Worm (Caenorhabditis elegans) whole organism, L2 larva: ENCODE data around the gene Y42A5A.5.

Experiments
- F13H6.1 ChIP-seq: sonication (generic microtip); optimal IDR thresholded peaks from 2 replicates; lab custom pipeline; 2016; ENCODE audit warnings: missing genetic modification characterization, missing compliant biosample characterization
- R02D3.7 ChIP-seq: fragments of 150-350 bp; optimal IDR thresholded peaks from 2 replicates; lab custom pipeline; 2014; ENCODE audit warnings: missing biosample characterization, missing genetic modification characterization
- ZK546.5 ChIP-seq: sonication (generic microtip); optimal IDR thresholded peaks from 2 replicates; lab custom pipeline; 2017; ENCODE audit warnings: missing biosample characterization, missing genetic modification characterization
- alr-1 ChIP-seq: fragments of 150-350 bp; optimal IDR thresholded peaks from 2 replicates; lab custom pipeline; 2014; ENCODE audit warnings: missing biosample characterization, missing genetic modification characterization
- aly-2 ChIP-seq: fragments of 150-350 bp; optimal IDR thresholded peaks from 2 replicates; lab custom pipeline; 2014; ENCODE audit warnings: missing biosample characterization, missing genetic modification characterization
- ama-1 ChIP-seq: fragments of 150-350 bp; optimal IDR thresholded peaks from 2 replicates; lab custom pipeline; 2018; ENCODE audit warnings: inconsistent platforms
- blmp-1 ChIP-seq: sonication (generic microtip); optimal IDR thresholded peaks from 2 replicates; lab custom pipeline; 2017; ENCODE audit warnings: missing genetic modification characterization, mild to moderate bottlenecking, missing compliant biosample characterization, antibody characterized with exemption, moderate library complexity; ENCODE audit not compliant: insufficient read depth
- ceh-16 ChIP-seq: fragments of 150-350 bp; optimal IDR thresholded peaks from 2 replicates; lab custom pipeline; 2014; ENCODE audit warnings: missing biosample characterization, missing genetic modification characterization
- ceh-82 ChIP-seq: fragments of 150-350 bp; optimal IDR thresholded peaks from 2 replicates; lab custom pipeline; 2014; ENCODE audit warnings: missing biosample characterization, missing genetic modification characterization
- crh-2 ChIP-seq: sonication (generic microtip); optimal IDR thresholded peaks from 2 replicates; lab custom pipeline; 2017; ENCODE audit warnings: missing biosample characterization, missing genetic modification characterization
- dmd-4 ChIP-seq: sonication (generic microtip); optimal IDR thresholded peaks from 2 replicates; lab custom pipeline; 2017; ENCODE audit warnings: missing biosample characterization, missing genetic modification characterization
- elt-1 ChIP-seq: fragments of 150-350 bp; optimal IDR thresholded peaks from 2 replicates; lab custom pipeline; 2014; ENCODE audit warnings: missing biosample characterization, missing genetic modification characterization
- fos-1 ChIP-seq: fragments of 150-350 bp; optimal IDR thresholded peaks from 2 replicates; lab custom pipeline; 2014; ENCODE audit warnings: missing biosample characterization, missing genetic modification characterization
- lin-11 ChIP-seq: fragments of 150-350 bp; sonication (generic microtip); optimal IDR thresholded peaks from 2 replicates; lab custom pipeline; 2014; ENCODE audit warnings: missing biosample characterization, missing genetic modification characterization, inconsistent platforms, mixed read lengths
- lin-13 ChIP-seq: fragments of 150-350 bp; optimal IDR thresholded peaks from 2 replicates; lab custom pipeline; 2014; ENCODE audit warnings: missing biosample characterization, missing genetic modification reagents, missing genetic modification characterization
- lsy-2 ChIP-seq, 2 experiments: fragments of 150-350 bp in 1 of 2; sonication (generic microtip) in 1 of 2; optimal IDR thresholded peaks; 2 replicates each; lab custom pipeline; 2014 to 2017; ENCODE audit warnings: missing biosample characterization in 2 of 2, missing genetic modification characterization in 2 of 2
- mab-5 ChIP-seq: fragments of 150-350 bp; optimal IDR thresholded peaks from 2 replicates; lab custom pipeline; 2014; ENCODE audit warnings: missing biosample characterization, missing genetic modification characterization
- mbf-1 ChIP-seq: sonication (generic microtip); optimal IDR thresholded peaks from 2 replicates; lab custom pipeline; 2017; ENCODE audit warnings: missing biosample characterization, missing genetic modification characterization
- nhr-11 ChIP-seq: fragments of 150-350 bp; optimal IDR thresholded peaks from 2 replicates; lab custom pipeline; 2014; ENCODE audit warnings: missing biosample characterization, missing genetic modification characterization
- nhr-12 ChIP-seq: fragments of 150-350 bp; optimal IDR thresholded peaks from 2 replicates; lab custom pipeline; 2014; ENCODE audit warnings: missing biosample characterization, missing genetic modification characterization
- nhr-129 ChIP-seq: fragments of 150-350 bp; optimal IDR thresholded peaks from 2 replicates; lab custom pipeline; 2014; ENCODE audit warnings: missing biosample characterization, missing genetic modification characterization
- nhr-21 ChIP-seq: fragments of 150-350 bp; optimal IDR thresholded peaks from 2 replicates; lab custom pipeline; 2014; ENCODE audit warnings: missing biosample characterization, missing genetic modification characterization
- nhr-23 ChIP-seq: fragments of 150-350 bp; optimal IDR thresholded peaks from 2 replicates; lab custom pipeline; 2014; ENCODE audit warnings: missing biosample characterization, missing genetic modification reagents, missing genetic modification characterization
- nhr-237 ChIP-seq: fragments of 150-350 bp; optimal IDR thresholded peaks from 2 replicates; lab custom pipeline; 2014; ENCODE audit warnings: missing biosample characterization, missing genetic modification characterization
- nhr-25 ChIP-seq: fragments of 150-350 bp; sonication (generic microtip); optimal IDR thresholded peaks from 3 replicates; lab custom pipeline; 2014; ENCODE audit warnings: missing biosample characterization, missing genetic modification characterization
- nhr-6 ChIP-seq: fragments of 150-350 bp; optimal IDR thresholded peaks from 2 replicates; lab custom pipeline; 2014; ENCODE audit warnings: missing biosample characterization, missing genetic modification characterization
- nhr-77 ChIP-seq: fragments of 150-350 bp; optimal IDR thresholded peaks from 2 replicates; lab custom pipeline; 2014; ENCODE audit warnings: missing biosample characterization, missing genetic modification characterization
- peb-1 ChIP-seq: fragments of 150-350 bp; optimal IDR thresholded peaks from 2 replicates; lab custom pipeline; 2014; ENCODE audit warnings: missing biosample characterization, missing genetic modification characterization
- skn-1 ChIP-seq: sonication (generic microtip); optimal IDR thresholded peaks from 2 replicates; lab custom pipeline; 2017; ENCODE audit warnings: missing biosample characterization, missing genetic modification characterization
- sma-3 ChIP-seq: sonication (generic microtip); optimal IDR thresholded peaks from 2 replicates; lab custom pipeline; 2016; ENCODE audit warnings: missing genetic modification reagents, missing genetic modification characterization, missing compliant biosample characterization
- sma-9 ChIP-seq, 2 experiments: fragments of 150-350 bp in 1 of 2; sonication (generic microtip) in 1 of 2; optimal IDR thresholded peaks; 2 replicates each; lab custom pipeline; 2014 to 2016; ENCODE audit warnings: missing genetic modification characterization in 2 of 2, mild to moderate bottlenecking in 1 of 2, missing biosample characterization in 1 of 2, missing compliant biosample characterization in 1 of 2, missing genetic modification reagents in 1 of 2, moderate library complexity in 1 of 2
- snpc-4 ChIP-seq: fragments of 150-350 bp; optimal IDR thresholded peaks from 2 replicates; lab custom pipeline; 2014; ENCODE audit warnings: missing biosample characterization, missing genetic modification characterization
- unc-39 ChIP-seq: fragments of 150-350 bp; optimal IDR thresholded peaks from 2 replicates; lab custom pipeline; 2014; ENCODE audit warnings: missing biosample characterization, missing genetic modification characterization
- unc-55 ChIP-seq: fragments of 150-350 bp; sonication (generic microtip); optimal IDR thresholded peaks from 3 replicates; lab custom pipeline; 2014; ENCODE audit warnings: missing biosample characterization, missing genetic modification reagents, missing genetic modification characterization
- unc-62 ChIP-seq: fragments of 150-350 bp; optimal IDR thresholded peaks from 2 replicates; lab custom pipeline; 2014; ENCODE audit warnings: missing biosample characterization, missing genetic modification reagents, missing genetic modification characterization
- zag-1 ChIP-seq: fragments of 150-350 bp; optimal IDR thresholded peaks from 2 replicates; lab custom pipeline; 2014; ENCODE audit warnings: missing biosample characterization, missing genetic modification characterization
- ztf-1 ChIP-seq: fragments of 200-800 bp; sonication (Bioruptor generic); conservative IDR thresholded peaks from 2 replicates; pipeline ENCODE4 v1.3.6; 2022; ENCODE audit warnings: missing genetic modification characterization, missing compliant biosample characterization
- ztf-11 ChIP-seq: sonication (generic microtip); optimal IDR thresholded peaks from 2 replicates; lab custom pipeline; 2017; ENCODE audit warnings: missing biosample characterization, missing genetic modification characterization
- ztf-4 ChIP-seq: fragments of 150-350 bp; optimal IDR thresholded peaks from 2 replicates; lab custom pipeline; 2014; ENCODE audit warnings: missing biosample characterization, missing genetic modification characterization

Gene Y42A5A.5

ce11 chrV:11148971-11149370, 39.4 kb upstream of the Y42A5A.5 start:
- no peak for TF ChIP-seq dmd-4 (tag; lab: Kevin White, UChicago)
- peak; percentile 4 for TF ChIP-seq nhr-25 (tag; lab: Kevin White, UChicago)
- no peak for TF ChIP-seq nhr-11
- TF ChIP-seq sma-3: no peak
- no peak for TF ChIP-seq nhr-77 (tag; lab: Kevin White, UChicago)
- TF ChIP-seq unc-55 (GFP tag; lab: Kevin White, UChicago): no peak
- TF ChIP-seq ama-1 (lab: Kevin White, UChicago): no peak

ce11 chrV:11147780-11148144, 38.2 kb upstream of the Y42A5A.5 start:
- peak; percentile 62 for TF ChIP-seq sma-3
- TF ChIP-seq nhr-25 (tag; lab: Kevin White, UChicago): peak; percentile 74
- no peak for TF ChIP-seq ztf-11 (tag; lab: Kevin White, UChicago)
- TF ChIP-seq nhr-21 (tag; lab: Kevin White, UChicago): peak; percentile 84
- peak; percentile 14 for TF ChIP-seq lin-13 (GFP tag; lab: Kevin White, UChicago)
- no peak for TF ChIP-seq nhr-6 (tag; lab: Kevin White, UChicago)
- no peak for TF ChIP-seq ztf-1 (GFP tag; lab: Robert Waterston, UW)
- no peak for TF ChIP-seq nhr-77 (tag; lab: Kevin White, UChicago)
- TF ChIP-seq, all 48 proteins: peak for 4

ce11 chrV:11146958-11147779, 37.6 kb upstream of the Y42A5A.5 start, which contains the start of the genes T19C4.24 and nlp-33:
Gene T19C4.24 (minus strand): TSS chrV:11147008.
Gene nlp-33 (plus strand): TSS chrV:11147346.
- TF ChIP-seq nhr-11 (no peak), aly-2 (tag; lab: Kevin White, UChicago) (no peak), nhr-23 (no peak), sma-9 (GFP tag; optimal IDR thresholded peaks at IDR 0.05; lab: Kevin White, UChicago) (peak; percentile 37), sma-9 (tag; optimal IDR thresholded peaks at IDR 0.05; lab: Kevin White, UChicago) (no peak), sma-3 (peak; percentile 72), lsy-2 (tag; optimal IDR thresholded peaks at IDR 0.05; lab: Kevin White, UChicago) (no peak), unc-62 (no peak), nhr-25 (tag; lab: Kevin White, UChicago) (peak; percentile 87), nhr-6 (tag; lab: Kevin White, UChicago) (no peak), nhr-237 (tag; lab: Kevin White, UChicago) (no peak), ztf-4 (tag; lab: Kevin White, UChicago) (no peak), mbf-1 (no peak), blmp-1 (tag; lab: Kevin White, UChicago) (peak; percentile 28), ceh-82 (tag; lab: Kevin White, UChicago) (no peak), snpc-4 (tag; lab: Kevin White, UChicago) (no peak), lin-13 (GFP tag; lab: Kevin White, UChicago) (no peak), R02D3.7 (no peak), lin-11 (tag; lab: Kevin White, UChicago) (no peak), nhr-129 (tag; lab: Kevin White, UChicago) (no peak), nhr-12 (tag; lab: Kevin White, UChicago) (no peak), crh-2 (tag; lab: Kevin White, UChicago) (peak; percentile 4), peb-1 (no peak), ceh-16 (tag; lab: Kevin White, UChicago) (no peak), unc-55 (GFP tag; lab: Kevin White, UChicago) (no peak), F13H6.1 (tag; lab: Kevin White, UChicago) (no peak), fos-1 (no peak), ztf-11 (tag; lab: Kevin White, UChicago) (no peak), ama-1 (lab: Kevin White, UChicago) (peak; percentile 94), unc-39 (no peak), skn-1 (tag; lab: Kevin White, UChicago) (no peak), nhr-21 (tag; lab: Kevin White, UChicago) (no peak), ZK546.5 (no peak), zag-1 (no peak), mab-5 (tag; lab: Kevin White, UChicago) (no peak), alr-1 (tag; lab: Kevin White, UChicago) (no peak), elt-1 (tag; lab: Kevin White, UChicago) (no peak)
